Fruit fly (Drosophila melanogaster): ENCODE results near the gene Rac1.

Gene Rac1

dm6 chr3L:1352065-1352464 is 49.6 kb upstream of the Rac1 start (continued):
- TF ChIP-seq CG17568 (GFP tag; optimal IDR thresholded peaks at IDR 0.05) (peak; percentile 32), odd (GFP tag; optimal IDR thresholded peaks at IDR 0.05) (peak; percentile 77), Xrp1 (GFP tag; IDR thresholded peaks at IDR 0.05) (peak; percentile 29; the same call in 1 of the 2 replicates), dmrt11E (tag; optimal IDR thresholded peaks at IDR 0.05) (peak; percentile 28), aop (GFP tag; IDR thresholded peaks at IDR 0.05) (no peak), CG17359 (tag; optimal IDR thresholded peaks at IDR 0.05) (peak; percentile 27), Ssrp (tag; optimal IDR thresholded peaks at IDR 0.05) (peak; percentile 14), Mes4 (GFP tag; optimal IDR thresholded peaks at IDR 0.05) (no peak), cg (GFP tag; optimal IDR thresholded peaks at IDR 0.05) (no peak), CG2202 (tag; optimal IDR thresholded peaks at IDR 0.05) (no peak), crp (GFP tag; optimal IDR thresholded peaks at IDR 0.05) (no peak), mld (GFP tag; IDR thresholded peaks at IDR 0.05; ENCODE audit: partially characterized antibody) (peak; percentile 68; the same call in 1 of the 3 replicates), stc (GFP tag; IDR thresholded peaks at IDR 0.05) (peak; percentile 27; the same call in 1 of the 2 replicates), CG6689 (GFP tag; IDR thresholded peaks at IDR 0.05) (no peak), NfI (GFP tag; optimal IDR thresholded peaks at IDR 0.05) (peak; percentile 36), kni (GFP tag; optimal IDR thresholded peaks at IDR 0.05) (peak; percentile 96), eve (GFP tag; optimal IDR thresholded peaks at IDR 0.05) (no peak), Blimp-1 (GFP tag; optimal IDR thresholded peaks at IDR 0.05) (peak; percentile 5), pros (GFP tag; optimal IDR thresholded peaks at IDR 0.05) (peak; percentile 90), pfk (GFP tag; optimal IDR thresholded peaks at IDR 0.05) (no peak), Pdp1 (GFP tag; optimal IDR thresholded peaks at IDR 0.05) (peak; percentile 12 to 43), hkb (optimal IDR thresholded peaks at IDR 0.05) (no peak), hkb (GFP tag; IDR thresholded peaks at IDR 0.05) (0 out of 2 replicates have a peak, but pooled peaks have one; percentile 20), pan (optimal IDR thresholded peaks at IDR 0.05) (no peak), pan (GFP tag; optimal IDR thresholded peaks at IDR 0.05 in 1 of 2, IDR thresholded peaks at IDR 0.05 in 1 of 2) (peak in 1 of 2 experiments; percentile 52), HLHmδ (GFP tag; optimal IDR thresholded peaks at IDR 0.05) (no peak), Atf-2 (GFP tag; optimal IDR thresholded peaks at IDR 0.05) (no peak), CG7928 (GFP tag; optimal IDR thresholded peaks at IDR 0.05) (no peak), D (optimal IDR thresholded peaks at IDR 0.05) (no peak), D (GFP tag; optimal IDR thresholded peaks at IDR 0.05) (no peak), sob (GFP tag; IDR thresholded peaks at IDR 0.05) (no peak), BtbVII (GFP tag; optimal IDR thresholded peaks at IDR 0.05) (no peak), CG10543 (GFP tag; optimal IDR thresholded peaks at IDR 0.05) (no peak), Lhr (GFP tag; optimal IDR thresholded peaks at IDR 0.05) (peak; percentile 71), Meics (GFP tag; optimal IDR thresholded peaks at IDR 0.05) (peak; percentile 32), gsb-n (tag; optimal IDR thresholded peaks at IDR 0.05) (peak; percentile 19), Sox100B (GFP tag; optimal IDR thresholded peaks at IDR 0.05) (no peak), CG17912 (GFP tag; optimal IDR thresholded peaks at IDR 0.05) (peak; percentile 67), Hmx (GFP tag; optimal IDR thresholded peaks at IDR 0.05) (no peak), otp (GFP tag; IDR thresholded peaks at IDR 0.05) (0 out of 3 replicates have a peak, but pooled peaks have one; percentile 17), ci (GFP tag; IDR thresholded peaks at IDR 0.05) (peak; percentile 82), CG8765 (GFP tag; IDR thresholded peaks at IDR 0.05) (no peak), Rx (GFP tag; IDR thresholded peaks at IDR 0.05) (no peak), CG6813 (GFP tag; optimal IDR thresholded peaks at IDR 0.05) (no peak), CG7839 (tag; optimal IDR thresholded peaks at IDR 0.05) (peak; percentile 48), sisA (GFP tag; IDR thresholded peaks at IDR 0.05) (no peak), CG8924 (tag; optimal IDR thresholded peaks at IDR 0.05) (peak; percentile 54), CG17385 (GFP tag; optimal IDR thresholded peaks at IDR 0.05) (peak; percentile 11), row (GFP tag; IDR thresholded peaks at IDR 0.05) (peak; percentile 78), CG5953 (GFP tag; IDR thresholded peaks at IDR 0.05) (no peak), Oli (tag; optimal IDR thresholded peaks at IDR 0.05) (no peak)

All from whole organism, embryonic.